Fruit fly (Drosophila melanogaster): ENCODE data around the gene CG34263.

Gene CG34263

dm6 chr3L:265808-266207, at the start of gene CG34263:
CG34263 (minus strand) TSS chr3L:265908.
- TF ChIP-seq CTCF (optimal IDR thresholded peaks at IDR 0.05) (no peak), CG8478 (optimal IDR thresholded peaks at IDR 0.05) (no peak)

- TF ChIP-seq CTCF (optimal IDR thresholded peaks at IDR 0.05): no peak
- TF ChIP-seq CG8478 (optimal IDR thresholded peaks at IDR 0.05): no peak
These were observed 49.4 kb upstream of the CG34263 start for dm6 chr3L:315140-315539.

DNA sequence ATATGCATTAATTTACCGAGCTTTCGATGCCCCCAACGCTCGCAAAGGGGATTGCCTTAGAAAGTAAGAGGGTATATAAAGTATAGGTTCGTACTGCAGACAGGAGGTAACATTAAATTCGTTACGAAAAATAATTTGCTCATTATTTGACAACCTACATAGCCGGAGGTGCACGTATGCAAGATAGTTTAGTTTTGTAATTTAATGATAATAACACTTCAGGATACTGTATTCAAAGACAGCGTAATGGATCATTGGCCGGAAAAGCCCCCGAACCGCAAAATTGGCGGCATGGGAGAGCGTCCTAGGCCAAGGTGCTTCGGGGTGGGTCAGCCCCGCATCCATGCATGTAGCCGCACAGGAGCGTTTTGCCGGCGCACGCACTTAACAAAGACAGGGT, 46.6 kb upstream of the CG34263 start:
- TF ChIP-seq CG8478 (optimal IDR thresholded peaks at IDR 0.05) (no peak), CTCF (optimal IDR thresholded peaks at IDR 0.05) (no peak)

dm6 chr3L:311607-312006, 45.9 kb upstream of the CG34263 start:
- no peak for TF ChIP-seq CTCF (optimal IDR thresholded peaks at IDR 0.05)

DNA sequence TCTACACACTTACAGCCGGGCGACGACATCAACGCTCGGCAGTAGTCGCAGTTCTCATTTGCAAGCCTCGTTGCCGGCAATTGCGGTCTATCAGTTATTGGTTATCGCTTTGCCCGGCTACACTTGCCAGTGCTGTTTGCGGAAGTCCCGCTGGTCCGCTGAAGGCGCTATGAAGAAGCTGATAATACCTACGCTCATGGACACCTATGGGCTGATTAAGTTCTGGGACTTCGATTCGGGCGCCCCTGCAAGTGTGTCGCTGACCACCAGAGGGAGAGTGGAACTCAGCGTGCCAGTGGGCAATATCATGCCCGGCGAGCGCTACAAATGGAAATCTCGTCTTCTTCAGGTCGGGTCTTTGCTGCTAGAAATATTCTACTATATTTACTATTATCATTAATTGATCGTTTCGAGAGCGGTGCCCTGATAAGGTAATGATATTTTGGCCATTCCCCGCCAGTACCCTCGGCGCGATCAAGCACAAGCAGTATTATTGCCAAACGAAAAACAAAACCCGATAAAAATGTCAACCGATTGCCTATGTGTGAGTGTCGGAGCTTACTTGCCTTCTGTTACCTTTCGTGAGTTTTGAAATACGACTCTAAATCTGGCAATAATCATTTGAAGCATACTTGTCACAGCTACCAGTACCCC, 34.4 kb upstream of the CG34263 start:
- TF ChIP-seq CTCF (optimal IDR thresholded peaks at IDR 0.05) (no peak), CG8478 (optimal IDR thresholded peaks at IDR 0.05) (no peak)

DNA sequence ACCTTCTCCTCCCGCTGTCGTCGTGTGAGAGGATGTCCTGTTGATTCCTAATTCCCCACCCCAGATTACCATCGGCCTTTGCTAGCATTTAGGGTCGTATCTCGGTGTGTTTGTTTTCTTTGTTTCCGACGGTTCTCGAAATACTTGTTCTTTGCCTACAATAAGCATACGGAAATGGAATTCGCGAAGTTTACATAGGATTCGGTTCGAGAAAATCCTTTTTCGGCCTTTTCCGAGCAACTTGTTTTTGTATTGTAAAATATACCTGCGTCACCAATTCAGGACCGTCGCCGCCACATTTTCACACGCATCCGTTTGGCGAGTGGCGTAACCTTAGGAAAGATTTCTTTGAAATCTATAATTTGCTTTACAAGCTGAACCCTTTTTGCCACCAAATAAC, 32.8 kb upstream of the CG34263 start:
- TF ChIP-seq CG8478 (optimal IDR thresholded peaks at IDR 0.05) (no peak), CTCF (optimal IDR thresholded peaks at IDR 0.05) (no peak)

DNA sequence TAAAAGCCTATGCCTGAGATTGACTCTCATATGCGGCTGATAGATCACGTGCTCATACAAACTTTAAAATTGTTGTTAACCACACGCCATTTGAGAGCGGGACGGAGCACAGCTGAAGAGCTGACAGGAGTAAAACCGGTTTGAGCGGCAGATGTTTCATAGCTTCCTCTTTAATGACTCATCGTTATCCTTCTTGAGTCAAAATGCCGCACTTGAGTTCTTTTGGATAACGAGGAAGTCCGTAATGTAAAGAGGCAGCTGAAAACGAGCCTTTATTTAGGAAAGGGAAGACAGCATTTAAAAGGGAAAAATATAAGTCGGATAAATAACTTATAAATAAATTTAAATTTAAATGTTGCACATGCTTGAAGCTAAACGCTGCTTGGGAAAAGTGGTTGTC, 31.5 kb upstream of the CG34263 start:
- TF ChIP-seq CG8478 (optimal IDR thresholded peaks at IDR 0.05) (no peak), CTCF (optimal IDR thresholded peaks at IDR 0.05) (no peak)

DNA sequence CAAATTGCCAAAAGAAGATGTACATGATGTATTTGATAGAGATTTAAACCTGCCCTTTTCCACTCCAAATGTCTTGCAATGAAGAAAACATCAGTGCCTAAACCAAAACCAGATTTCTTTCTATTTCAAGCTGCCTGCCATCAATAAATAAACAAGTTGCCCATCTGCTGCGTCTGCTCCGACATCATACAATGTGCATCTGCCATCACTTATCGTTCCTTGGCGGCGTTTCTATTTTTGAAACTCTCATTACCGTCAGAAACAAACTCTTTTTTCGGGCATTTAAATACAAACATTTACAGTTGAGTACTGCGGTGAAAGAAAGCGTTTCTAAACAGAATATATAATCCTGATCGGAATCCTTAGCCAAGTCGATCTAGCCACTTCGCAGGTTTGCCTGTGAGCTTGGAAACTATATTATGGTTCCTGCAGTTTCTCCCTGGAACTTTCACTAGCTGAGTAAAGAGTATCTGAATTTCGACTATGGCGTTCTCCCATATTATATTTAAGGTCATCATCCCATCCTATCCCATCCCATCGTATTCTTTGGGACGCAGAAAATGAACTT, 29.2 kb upstream of the CG34263 start:
- TF ChIP-seq CTCF (optimal IDR thresholded peaks at IDR 0.05): no peak
- no peak for TF ChIP-seq CG8478 (optimal IDR thresholded peaks at IDR 0.05)

DNA sequence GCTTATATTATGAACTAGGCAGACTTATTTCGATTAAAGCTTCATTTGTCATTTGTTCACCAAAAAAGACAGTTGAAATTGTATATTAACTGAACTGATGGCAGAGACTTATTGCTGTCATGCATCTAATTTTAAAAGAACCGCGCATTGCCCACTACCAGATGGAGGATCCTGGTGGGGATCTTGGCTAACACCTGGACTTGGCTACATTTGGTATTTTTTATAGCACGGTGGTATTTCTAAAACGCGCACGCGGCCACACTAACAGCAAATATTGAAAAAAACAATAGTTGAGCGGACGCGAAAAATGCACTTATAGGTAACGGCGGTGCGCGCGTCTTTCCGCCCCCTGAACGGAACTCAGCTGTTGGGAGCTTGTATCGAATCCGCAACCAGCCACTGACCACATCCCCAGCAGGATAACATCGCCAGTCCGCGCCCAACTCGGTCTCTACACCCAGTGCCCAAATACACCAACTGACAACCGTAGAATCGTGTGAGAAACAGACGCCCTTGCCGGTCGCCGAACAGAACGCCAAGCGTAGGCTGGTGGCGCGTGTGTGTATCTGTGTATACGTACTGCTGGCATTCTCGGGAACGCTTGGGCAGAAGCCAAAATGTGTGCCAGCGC, 26.6 kb upstream of the CG34263 start:
- peak; percentile 40 to 48 for TF ChIP-seq CTCF (optimal IDR thresholded peaks at IDR 0.05)
- no peak for TF ChIP-seq CG8478 (optimal IDR thresholded peaks at IDR 0.05)

dm6 chr3L:291583-292145, 26.0 kb upstream of the CG34263 start:
- no peak for TF ChIP-seq CTCF (optimal IDR thresholded peaks at IDR 0.05)

DNA sequence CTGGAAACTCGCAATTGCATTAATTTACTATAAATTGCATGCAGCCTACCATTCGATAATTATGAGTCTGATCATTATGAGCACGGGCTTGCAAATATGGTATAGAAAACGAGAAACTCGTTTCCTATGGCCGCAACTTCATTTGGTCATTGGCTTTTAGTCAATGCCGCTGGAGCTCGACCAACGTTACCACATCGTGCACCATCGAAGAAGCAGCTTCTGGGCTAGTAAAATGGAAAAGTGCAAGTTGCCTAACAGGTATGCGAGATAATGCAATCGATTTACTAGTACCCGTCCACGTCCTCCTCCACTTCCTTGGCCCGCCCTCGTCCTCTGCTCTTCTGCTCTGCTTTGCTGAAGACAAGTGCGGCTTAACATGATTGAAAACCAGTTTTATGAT, 18.5 kb upstream of the CG34263 start:
- TF ChIP-seq CG8478 (optimal IDR thresholded peaks at IDR 0.05): no peak

DNA sequence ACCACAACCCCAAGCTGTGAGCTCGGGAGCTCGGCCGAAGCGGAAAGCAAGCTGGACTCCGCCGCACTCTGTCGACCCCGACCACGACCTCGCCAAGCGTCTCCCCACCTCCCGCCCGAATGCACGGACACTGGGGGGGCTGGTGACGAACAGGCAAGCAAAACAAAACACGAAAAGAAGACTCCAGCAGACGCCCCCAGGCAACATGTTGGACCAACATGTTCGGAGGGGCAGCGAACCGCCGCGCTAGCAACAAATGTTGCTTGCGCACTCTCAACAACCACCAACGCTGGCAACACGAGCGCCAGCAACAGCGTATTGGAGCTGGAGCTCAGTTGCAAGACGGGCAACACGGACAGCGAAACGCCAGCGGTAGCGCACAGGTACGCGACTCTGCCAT, 16.6 kb upstream of the CG34263 start:
- TF ChIP-seq CG8478 (optimal IDR thresholded peaks at IDR 0.05) (no peak), CTCF (optimal IDR thresholded peaks at IDR 0.05) (no peak)

dm6 chr3L:276736-277487, 11.2 kb upstream of the CG34263 start, which contains the start of gene RhoGEF3:
RhoGEF3 (plus strand) TSS chr3L:277437.
- TF ChIP-seq CG8478 (optimal IDR thresholded peaks at IDR 0.05) (no peak), CTCF (optimal IDR thresholded peaks at IDR 0.05) (no peak)

- TF ChIP-seq CTCF (optimal IDR thresholded peaks at IDR 0.05) (no peak), CG8478 (optimal IDR thresholded peaks at IDR 0.05) (no peak)
These were observed 9.1 kb upstream of the CG34263 start, which contains the start of gene ttm2 for dm6 chr3L:274855-275254. ttm2 (plus strand) TSS chr3L:275155.

DNA sequence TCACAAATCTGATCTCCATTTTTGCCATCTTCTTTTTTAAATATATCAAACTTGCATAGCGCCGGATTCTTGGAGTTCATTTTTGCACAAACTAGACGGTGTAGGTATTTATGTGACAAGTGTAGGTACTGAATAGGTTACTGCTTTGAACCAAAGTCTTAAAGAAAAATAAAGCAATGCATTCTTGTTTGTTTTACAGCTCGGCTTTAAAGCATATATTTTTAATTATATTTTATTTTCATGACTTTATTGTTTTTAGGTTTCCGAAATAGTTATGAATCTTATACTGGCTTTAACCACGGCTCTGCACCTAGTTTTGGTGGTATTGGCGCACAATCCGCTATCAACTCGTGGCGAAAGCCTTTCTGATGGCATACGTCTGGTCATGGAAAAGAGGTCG, 7.6 kb upstream of the CG34263 start, which contains the start of gene CG32845:
TSS of gene CG32845 (minus strand) at position 101 of the 400 bp plus-strand sequence.
- no peak for TF ChIP-seq CG8478 (optimal IDR thresholded peaks at IDR 0.05)
- TF ChIP-seq CTCF (optimal IDR thresholded peaks at IDR 0.05): no peak
